Worm (Caenorhabditis elegans): ENCODE results near the gene gst-24.

Gene gst-24

DNA sequence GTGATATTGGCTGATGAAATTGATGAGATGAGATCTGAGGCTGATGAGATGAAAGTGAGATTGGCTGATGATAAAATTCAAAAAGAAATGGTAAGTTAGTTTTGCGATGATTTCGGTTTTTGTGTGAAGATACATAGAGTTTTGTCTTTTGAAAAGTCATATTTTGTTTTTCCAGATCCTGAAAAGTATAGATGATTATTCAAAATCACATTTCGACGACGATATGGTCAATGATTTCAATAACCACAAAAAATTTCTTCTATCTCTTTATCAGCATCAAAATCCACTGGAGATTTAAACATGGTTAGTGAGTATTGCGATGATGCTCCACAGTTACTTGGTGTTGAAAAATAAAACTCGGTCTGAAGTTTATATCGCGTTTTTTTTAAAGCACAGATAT is 10.3 kb downstream of the gst-24 start, which contains the start of gene csp-1:
Gene csp-1, plus strand, starts transcription at position 301 of the 400 bp plus-strand sequence.
- TF ChIP-seq F13H6.1 (tag; optimal IDR thresholded peaks at IDR 0.05) (no peak), fkh-6 (tag; optimal IDR thresholded peaks at IDR 0.05) (no peak), C38D4.7 (GFP tag; optimal IDR thresholded peaks at IDR 0.05) (no peak), sox-4 (tag; optimal IDR thresholded peaks at IDR 0.05) (no peak), C08G9.2 (tag; optimal IDR thresholded peaks at IDR 0.05) (no peak), unc-3 (GFP tag; conservative IDR thresholded peaks at IDR 0.05) (no peak), unc-3 (tag; optimal IDR thresholded peaks at IDR 0.05) (no peak), ref-2 (tag; optimal IDR thresholded peaks at IDR 0.05) (no peak), nfya-1 (tag; optimal IDR thresholded peaks at IDR 0.05) (no peak)

ce11 chrII:13596505-13596977 is 14.6 kb downstream of the gst-24 start, which contains the start of the genes fbxc-23 and csc-1:
Gene fbxc-23, minus strand, starts transcription at chrII:13596555.
Gene csc-1, plus strand, starts transcription at chrII:13596955.
- TF ChIP-seq npax-4 (tag; optimal IDR thresholded peaks at IDR 0.05), result no peak
- peak; percentile 16 for TF ChIP-seq unc-42 (tag; optimal IDR thresholded peaks at IDR 0.05)
- peak; percentile 53 for TF ChIP-seq nfya-1 (tag; optimal IDR thresholded peaks at IDR 0.05)
- no peak for TF ChIP-seq zip-5 (tag; optimal IDR thresholded peaks at IDR 0.05)
- no peak for TF ChIP-seq fax-1 (tag; optimal IDR thresholded peaks at IDR 0.05)
- no peak for TF ChIP-seq pha-2 (tag; optimal IDR thresholded peaks at IDR 0.05)

ce11 chrII:13595279-13595678 is 15.9 kb downstream of the gst-24 start:
- TF ChIP-seq pqm-1 (tag; optimal IDR thresholded peaks at IDR 0.05) (no peak), unc-55 (GFP tag; optimal IDR thresholded peaks at IDR 0.05) (no peak), pat-9 (tag; optimal IDR thresholded peaks at IDR 0.05) (no peak), lin-11 (tag; optimal IDR thresholded peaks at IDR 0.05) (no peak), ceh-31 (tag; optimal IDR thresholded peaks at IDR 0.05) (no peak), Y22D7AL.16 (tag; optimal IDR thresholded peaks at IDR 0.05) (no peak), hlh-15 (tag; optimal IDR thresholded peaks at IDR 0.05) (no peak), pros-1 (tag; optimal IDR thresholded peaks at IDR 0.05) (no peak), ceh-34 (tag; optimal IDR thresholded peaks at IDR 0.05) (no peak), che-1 (tag; optimal IDR thresholded peaks at IDR 0.05) (no peak), eyg-1 (tag; optimal IDR thresholded peaks at IDR 0.05) (no peak), ceh-30 (tag; optimal IDR thresholded peaks at IDR 0.05) (no peak), mec-3 (tag; optimal IDR thresholded peaks at IDR 0.05; ENCODE audit: borderline replicate concordance) (no peak), madf-2 (tag; optimal IDR thresholded peaks at IDR 0.05) (no peak), zip-5 (tag; optimal IDR thresholded peaks at IDR 0.05) (no peak), odd-2 (tag; optimal IDR thresholded peaks at IDR 0.05) (no peak), sox-2 (GFP tag; IDR thresholded peaks at IDR 0.05) (no peak), fkh-6 (tag; optimal IDR thresholded peaks at IDR 0.05) (no peak), ceh-24 (tag; optimal IDR thresholded peaks at IDR 0.05) (no peak), fax-1 (tag; optimal IDR thresholded peaks at IDR 0.05) (no peak)

DNA sequence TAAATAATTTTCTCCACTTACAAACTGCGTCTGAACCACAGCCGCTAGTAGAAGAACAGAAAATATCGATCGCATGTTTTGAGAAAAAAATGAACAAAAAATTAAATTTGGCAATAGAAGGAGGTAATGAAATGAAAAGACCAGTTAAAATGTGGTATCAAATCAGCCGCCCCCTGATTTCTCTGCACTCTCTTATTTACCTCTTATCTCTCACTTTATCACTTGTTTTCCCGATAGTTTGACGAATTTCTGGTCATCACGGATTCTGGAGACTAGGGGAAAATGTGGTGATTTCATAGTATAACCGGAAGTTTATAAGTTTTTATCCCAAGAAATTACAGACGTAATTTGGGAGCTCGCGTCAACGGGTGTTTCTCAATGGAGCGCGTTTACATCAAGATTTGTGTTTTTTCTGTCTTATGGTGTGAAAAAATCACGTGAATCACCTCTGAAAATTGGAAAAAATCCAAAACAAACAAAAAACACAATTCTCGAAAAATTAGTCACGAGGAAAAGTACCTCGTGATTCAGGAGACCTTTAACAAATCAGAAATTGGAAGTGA is 17.4 kb downstream of the gst-24 start, which contains the start of gene clec-146:
Gene clec-146, minus strand, starts transcription at position 116 of the 563 bp plus-strand sequence.
- TF ChIP-seq hlh-30 (tag; optimal IDR thresholded peaks at IDR 0.05; ENCODE audit: insufficient read depth) (peak; percentile 23), ahr-1 (tag; optimal IDR thresholded peaks at IDR 0.05) (no peak)

DNA sequence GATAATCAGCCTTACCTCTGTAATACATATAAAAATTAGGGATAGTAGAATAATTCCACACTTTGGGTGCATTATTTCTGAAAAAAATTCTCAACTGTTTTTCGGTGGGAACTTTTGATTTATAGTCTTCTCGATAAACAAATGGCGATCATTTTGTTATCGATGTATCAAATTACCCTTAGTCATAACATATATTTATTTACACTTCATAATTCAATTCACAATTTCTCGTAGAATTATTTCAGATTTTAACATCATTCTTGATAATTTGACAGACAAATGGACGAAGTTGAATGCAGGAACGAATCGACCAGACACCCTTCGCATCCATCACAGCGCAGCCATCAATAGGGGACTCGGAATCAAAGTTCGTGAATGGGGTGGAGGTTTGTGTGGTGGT is 20.7 kb downstream of the gst-24 start, which contains the start of gene clec-145:
Gene clec-145, minus strand, starts transcription at position 101 of the 400 bp plus-strand sequence.
- TF ChIP-seq odd-2 (tag; optimal IDR thresholded peaks at IDR 0.05), result no peak
- TF ChIP-seq ztf-16 (tag; optimal IDR thresholded peaks at IDR 0.05), result no peak
- no peak for TF ChIP-seq che-1 (tag; optimal IDR thresholded peaks at IDR 0.05)
- TF ChIP-seq pha-2 (tag; optimal IDR thresholded peaks at IDR 0.05), result no peak
- TF ChIP-seq npax-4 (tag; optimal IDR thresholded peaks at IDR 0.05), result no peak
- no peak for TF ChIP-seq eyg-1 (tag; optimal IDR thresholded peaks at IDR 0.05)
- TF ChIP-seq C38D4.7 (GFP tag; optimal IDR thresholded peaks at IDR 0.05), result no peak
- TF ChIP-seq ceh-2 (tag; optimal IDR thresholded peaks at IDR 0.05), result no peak
- no peak for TF ChIP-seq F13H6.1 (tag; optimal IDR thresholded peaks at IDR 0.05)
- no peak for TF ChIP-seq elt-4 (tag; optimal IDR thresholded peaks at IDR 0.05)
